Worm (Caenorhabditis elegans): ENCODE results near the gene srd-31.

- TF ChIP-seq lin-13 (GFP tag; optimal IDR thresholded peaks at IDR 0.05) (no peak), blmp-1 (tag; optimal IDR thresholded peaks at IDR 0.05; ENCODE audit: insufficient read depth) (no peak), nhr-11 (tag; optimal IDR thresholded peaks at IDR 0.05) (no peak), snpc-4 (tag; optimal IDR thresholded peaks at IDR 0.05) (no peak)
Measured at ce11 chrV:7629504-7629903, 5.1 kb downstream of the srd-31 start, which contains the start of gene srd-30.

Measured in whole organism, L2 larva.